Worm (Caenorhabditis elegans) whole organism, L1 larva: ENCODE results near the gene bca-2.
A peak's percentile ranks its signal among the peaks of the same experiment; 100 is the strongest.
"Not testable (repeated sequence)": the region's sequence is repeated elsewhere in the genome, so short reads cannot be mapped to it uniquely, and the experiment has no call there.

Experiments
- C34B4.2 ChIP-seq: sonication (generic microtip); optimal IDR thresholded peaks from 2 replicates; lab custom pipeline; 2017; ENCODE audit warnings: mild to moderate bottlenecking, missing genetic modification characterization, missing compliant biosample characterization
- alr-1 ChIP-seq: fragments of 200-800 bp; sonication (Bioruptor generic); optimal IDR thresholded peaks from 2 replicates; lab custom pipeline; 2018; ENCODE audit warnings: borderline replicate concordance, mild to moderate bottlenecking, missing genetic modification characterization, missing compliant biosample characterization
- ceh-82 ChIP-seq, 3 experiments: fragments of 150-350 bp in 1 of 3; sonication (generic microtip) in 2 of 3; optimal IDR thresholded peaks; 2 replicates each; lab custom pipeline; 2014 to 2017; ENCODE audit warnings: missing biosample characterization in 3 of 3, missing genetic modification characterization in 3 of 3
- ceh-88 ChIP-seq: fragments of 200-800 bp; sonication (Bioruptor generic); IDR thresholded peaks from 2 replicates; pipeline ENCODE4 v1.3.6; 2022; ENCODE audit warnings: missing genetic modification characterization, missing compliant biosample characterization
- dpl-1 ChIP-seq, 3 experiments: fragments of 150-350 bp in 2 of 3; sonication (generic microtip) in 1 of 3; optimal IDR thresholded peaks; 2 replicates each; lab custom pipeline; 2014 to 2017; ENCODE audit warnings: missing biosample characterization in 3 of 3, missing genetic modification characterization in 3 of 3, missing genetic modification reagents in 3 of 3
- efl-1 ChIP-seq, 4 experiments: fragments of 150-350 bp; optimal IDR thresholded peaks in 3 of 4; peaks in 1 of 4; 1 replicate in 1 of 4; 2 replicates in 3 of 4; lab custom pipeline; 2014; ENCODE audit warnings: missing biosample characterization in 2 of 4, missing genetic modification characterization in 2 of 4, missing genetic modification reagents in 2 of 4
- efl-3 ChIP-seq: fragments of 200-800 bp; sonication (Bioruptor generic); optimal IDR thresholded peaks from 2 replicates; lab custom pipeline; 2018; ENCODE audit warnings: mild to moderate bottlenecking, missing genetic modification characterization, missing compliant biosample characterization
- fkh-8 ChIP-seq: sonication (generic microtip); optimal IDR thresholded peaks from 2 replicates; lab custom pipeline; 2016; ENCODE audit warnings: mild to moderate bottlenecking, missing genetic modification characterization, missing compliant biosample characterization
- grh-1 ChIP-seq: fragments of 200-800 bp; sonication (Bioruptor generic); IDR thresholded peaks from 2 replicates; pipeline ENCODE4 v1.3.6; 2022; ENCODE audit warnings: missing genetic modification reagents, missing genetic modification characterization, missing compliant biosample characterization
- jun-1 ChIP-seq: fragments of 150-350 bp; optimal IDR thresholded peaks from 2 replicates; lab custom pipeline; 2014; ENCODE audit warnings: missing biosample characterization, missing genetic modification reagents, missing genetic modification characterization
- lin-15B ChIP-seq: fragments of 150-350 bp; sonication (generic microtip); optimal IDR thresholded peaks from 3 replicates; lab custom pipeline; 2014; ENCODE audit warnings: missing biosample characterization, missing genetic modification characterization
- lin-35 ChIP-seq, 2 experiments: fragments of 150-350 bp; optimal IDR thresholded peaks; 2 replicates each; lab custom pipeline; 2014; ENCODE audit warnings: missing biosample characterization in 2 of 2, missing genetic modification characterization in 2 of 2, missing genetic modification reagents in 2 of 2
- lin-39 ChIP-seq: fragments of 150-350 bp; optimal IDR thresholded peaks from 2 replicates; lab custom pipeline; 2014; ENCODE audit warnings: missing biosample characterization, missing genetic modification reagents, missing genetic modification characterization
- lir-3 ChIP-seq: sonication (generic microtip); optimal IDR thresholded peaks from 2 replicates; lab custom pipeline; 2016; ENCODE audit warnings: mild to moderate bottlenecking, missing genetic modification characterization, moderate library complexity, missing compliant biosample characterization; ENCODE audit not compliant: poor library complexity
- lsy-2 ChIP-seq, 2 experiments: fragments of 150-350 bp; optimal IDR thresholded peaks; 2 replicates each; lab custom pipeline; 2014; ENCODE audit warnings: missing biosample characterization in 2 of 2, missing genetic modification characterization in 2 of 2
- mdl-1 ChIP-seq, 2 experiments: fragments of 150-350 bp; optimal IDR thresholded peaks; 2 replicates each; lab custom pipeline; 2014 to 2017; ENCODE audit warnings: missing biosample characterization in 2 of 2, missing genetic modification characterization in 2 of 2, inconsistent platforms in 1 of 2
- nhr-19 ChIP-seq: fragments of 200-800 bp; sonication (Bioruptor generic); conservative IDR thresholded peaks from 2 replicates; pipeline ENCODE4 v1.3.6; 2022; ENCODE audit warnings: missing genetic modification characterization, missing compliant biosample characterization
- nhr-47 ChIP-seq: sonication (generic microtip); optimal IDR thresholded peaks from 2 replicates; lab custom pipeline; 2016; ENCODE audit warnings: mild to moderate bottlenecking, missing genetic modification characterization, moderate library complexity, missing compliant biosample characterization
- nhr-71 ChIP-seq: sonication (generic microtip); optimal IDR thresholded peaks from 2 replicates; lab custom pipeline; 2016; ENCODE audit warnings: mild to moderate bottlenecking, missing genetic modification characterization, moderate library complexity, missing compliant biosample characterization
- pax-3 ChIP-seq: fragments of 200-800 bp; sonication (Bioruptor generic); optimal IDR thresholded peaks from 2 replicates; lab custom pipeline; 2018; ENCODE audit warnings: mild to moderate bottlenecking, missing genetic modification characterization, moderate library complexity, missing compliant biosample characterization
- snu-23 ChIP-seq: sonication (generic microtip); optimal IDR thresholded peaks from 2 replicates; lab custom pipeline; 2016; ENCODE audit warnings: missing genetic modification characterization, missing compliant biosample characterization
- sup-37 ChIP-seq: fragments of 200-800 bp; sonication (Bioruptor generic); optimal IDR thresholded peaks from 2 replicates; lab custom pipeline; 2018; ENCODE audit warnings: mild to moderate bottlenecking, missing genetic modification characterization, missing compliant biosample characterization
- swsn-7 ChIP-seq: sonication (generic microtip); optimal IDR thresholded peaks from 2 replicates; lab custom pipeline; 2016; ENCODE audit warnings: missing genetic modification characterization, missing compliant biosample characterization
- tlp-1 ChIP-seq: fragments of 150-350 bp; optimal IDR thresholded peaks from 2 replicates; lab custom pipeline; 2014; ENCODE audit warnings: missing biosample characterization, missing genetic modification characterization
- unc-30 ChIP-seq: sonication (generic microtip); optimal IDR thresholded peaks from 2 replicates; lab custom pipeline; 2017; ENCODE audit warnings: missing biosample characterization, missing genetic modification characterization
- unc-62 ChIP-seq: fragments of 150-350 bp; optimal IDR thresholded peaks from 2 replicates; lab custom pipeline; 2014; ENCODE audit warnings: missing biosample characterization, missing genetic modification reagents, missing genetic modification characterization
- xbp-1 ChIP-seq: sonication (generic microtip); optimal IDR thresholded peaks from 2 replicates; lab custom pipeline; 2016; ENCODE audit warnings: missing genetic modification characterization, missing compliant biosample characterization
- ztf-11 ChIP-seq, 2 experiments: sonication (generic microtip); optimal IDR thresholded peaks; 2 replicates each; lab custom pipeline; 2016 to 2017; ENCODE audit warnings: missing genetic modification characterization in 2 of 2, missing biosample characterization in 1 of 2, missing compliant biosample characterization in 1 of 2

The bca-2 gene

ce11 chrIV:17084839-17085238 is 15.2 kb downstream of the bca-2 start:
- TF ChIP-seq efl-1 (optimal IDR thresholded peaks at IDR 0.05; lab: Kevin White, UChicago) (peak in 1 of 2 experiments; percentile 38), efl-1 (GFP tag; optimal IDR thresholded peaks at IDR 0.05 in 1 of 2; lab: Kevin White, UChicago) (no peak), jun-1 (no peak)

- TF ChIP-seq nhr-71 (tag; lab: Kevin White, UChicago) (peak; percentile 35), nhr-19 (GFP tag; lab: Robert Waterston, UW) (peak; percentile 31), fkh-8 (tag; lab: Kevin White, UChicago) (peak; percentile 6), sup-37 (GFP tag; lab: Kevin White, UChicago) (no peak), pax-3 (tag; lab: Kevin White, UChicago) (peak; percentile 7), unc-62 (GFP tag; lab: Kevin White, UChicago) (no peak), dpl-1 (GFP tag; optimal IDR thresholded peaks at IDR 0.05; lab: Kevin White, UChicago) (peak in 2 of 3 experiments; percentile 20 to 30), nhr-47 (peak; percentile 38), mdl-1 (tag; optimal IDR thresholded peaks at IDR 0.05; lab: Kevin White, UChicago) (no peak), lin-35 (GFP tag; optimal IDR thresholded peaks at IDR 0.05; lab: Kevin White, UChicago) (peak; percentile 5 to 25), ceh-82 (tag; optimal IDR thresholded peaks at IDR 0.05; lab: Kevin White, UChicago) (peak in 1 of 3 experiments; percentile 34), lir-3 (no peak), efl-1 (optimal IDR thresholded peaks at IDR 0.05; lab: Kevin White, UChicago) (peak; percentile 22 to 36), efl-1 (GFP tag; optimal IDR thresholded peaks at IDR 0.05 in 1 of 2; lab: Kevin White, UChicago) (peak; percentile 33 to 92), lsy-2 (tag; optimal IDR thresholded peaks at IDR 0.05; lab: Kevin White, UChicago) (peak in 1 of 2 experiments; percentile 22), xbp-1 (peak; percentile 12), lin-39 (tag; lab: Kevin White, UChicago) (no peak), snu-23 (GFP tag; lab: Kevin White, UChicago) (peak; percentile 44), swsn-7 (tag; lab: Kevin White, UChicago) (peak; percentile 5)
- TF ChIP-seq, all 84 proteins: peak for 13
Observed at ce11 chrIV:17084317-17084716, 15.7 kb downstream of the bca-2 start.

- no peak for TF ChIP-seq unc-30 (tag; lab: Kevin White, UChicago)
- TF ChIP-seq ztf-11 (tag; optimal IDR thresholded peaks at IDR 0.05; lab: Kevin White, UChicago), result no peak
- no peak for TF ChIP-seq lin-15B (tag; lab: Kevin White, UChicago)
- no peak for TF ChIP-seq lir-3
- no peak for TF ChIP-seq tlp-1 (tag; lab: Kevin White, UChicago)
Observed at ce11 chrIV:17078649-17079048, 21.4 kb downstream of the bca-2 start, which contains the start of gene Y116A8C.25. Y116A8C.25 (minus strand) TSS chrIV:17078749.

ce11 chrIV:17070791-17071190 is 29.3 kb downstream of the bca-2 start, which contains the start of gene Y116A8C.24:
Y116A8C.24 (minus strand) TSS chrIV:17070891.
- not testable (repeated sequence) for TF ChIP-seq sup-37 (GFP tag; lab: Kevin White, UChicago); alr-1 (tag; lab: Kevin White, UChicago); efl-3 (GFP tag; lab: Kevin White, UChicago)
- TF ChIP-seq, all 84 proteins: peak for 0; not testable (repeated sequence) for 84

- TF ChIP-seq nhr-19 (GFP tag; lab: Robert Waterston, UW); grh-1 (GFP tag; lab: Robert Waterston, UW); C34B4.2 (tag; lab: Kevin White, UChicago): not testable (repeated sequence)
Observed at ce11 chrIV:17064937-17065336, 35.1 kb downstream of the bca-2 start, which contains the start of gene Y116A8C.465. Y116A8C.465 (plus strand) TSS chrIV:17065237.

ce11 chrIV:17063700-17064099 is 36.3 kb downstream of the bca-2 start, which contains the start of gene Y116A8C.467:
Y116A8C.467 (minus strand) TSS chrIV:17063800.
- TF ChIP-seq ceh-88 (GFP tag; lab: Robert Waterston, UW); efl-3 (GFP tag; lab: Kevin White, UChicago); mdl-1 (tag; optimal IDR thresholded peaks at IDR 0.05; lab: Kevin White, UChicago): not testable (repeated sequence)
